Fruit fly (Drosophila melanogaster) whole organism, larva: ENCODE data around the gene CG9917.
A peak's percentile ranks its signal among the peaks of the same experiment; 100 is the strongest.

Experiments used
- noc ChIP-seq: fragments of 200-800 bp; sonication (Bioruptor generic); optimal IDR thresholded peaks from 3 replicates; lab custom pipeline; 2019; ENCODE audit warnings: missing biosample characterization, mild to moderate bottlenecking, missing genetic modification characterization, moderate library complexity

Gene CG9917

dm6 chrX:16321037-16321436 lies 2.0 kb downstream of the CG9917 start:
- TF ChIP-seq noc (tag; lab: Kevin White, UChicago), result no peak

- no peak for TF ChIP-seq noc (tag; lab: Kevin White, UChicago)
These were observed 2.7 kb downstream of the CG9917 start, which contains the start of gene Cyp1 for dm6 chrX:16320197-16320921. Cyp1 (minus strand) TSS chrX:16320370.

dm6 chrX:16319558-16319924 lies 3.5 kb downstream of the CG9917 start:
- TF ChIP-seq noc (tag; lab: Kevin White, UChicago), result no peak

dm6 chrX:16318858-16319557 lies 4.0 kb downstream of the CG9917 start:
- peak; percentile 8 for TF ChIP-seq noc (tag; lab: Kevin White, UChicago)

dm6 chrX:16313078-16313875 lies 9.8 kb downstream of the CG9917 start, which contains the start of the genes CG9915 and SWIP:
CG9915 (minus strand) TSS chrX:16313138.
SWIP (plus strand) TSS chrX:16313709.
- no peak for TF ChIP-seq noc (tag; lab: Kevin White, UChicago)

- TF ChIP-seq noc (tag; lab: Kevin White, UChicago), result no peak
These were observed 13.3 kb downstream of the CG9917 start for dm6 chrX:16309764-16310163.

- no peak for TF ChIP-seq noc (tag; lab: Kevin White, UChicago)
These were observed 14.1 kb downstream of the CG9917 start for dm6 chrX:16308953-16309352.

- no peak for TF ChIP-seq noc (tag; lab: Kevin White, UChicago)
These were observed 14.6 kb downstream of the CG9917 start, which contains the start of gene Had1 for dm6 chrX:16308310-16308918. Had1 (minus strand) TSS chrX:16308667.

dm6 chrX:16303636-16304035 lies 19.4 kb downstream of the CG9917 start, which contains the start of gene CG3679:
CG3679 (plus strand) TSS chrX:16303870.
- no peak for TF ChIP-seq noc (tag; lab: Kevin White, UChicago)

dm6 chrX:16297618-16298017 lies 25.4 kb downstream of the CG9917 start, which contains the start of gene ERp44:
ERp44 (minus strand) TSS chrX:16297718.
- TF ChIP-seq noc (tag; lab: Kevin White, UChicago), result no peak

dm6 chrX:16296423-16297292 lies 26.4 kb downstream of the CG9917 start, which contains the start of gene CG3632:
CG3632 (plus strand) TSS chrX:16296671.
- TF ChIP-seq noc (tag; lab: Kevin White, UChicago), result no peak

- TF ChIP-seq noc (tag; lab: Kevin White, UChicago), result no peak
These were observed 30.4 kb downstream of the CG9917 start for dm6 chrX:16292646-16293045.

dm6 chrX:16288999-16289398 lies 34.0 kb downstream of the CG9917 start:
- TF ChIP-seq noc (tag; lab: Kevin White, UChicago), result no peak

dm6 chrX:16288492-16288964 lies 34.5 kb downstream of the CG9917 start, which contains the start of the genes CG32576 and caz:
CG32576 (minus strand) TSS chrX:16288533.
caz (plus strand) TSS chrX:16288810.
- TF ChIP-seq noc (tag; lab: Kevin White, UChicago), result peak; percentile 28
